Fruit fly (Drosophila melanogaster) S2 (cell line): Measurements from ENCODE around the gene CG42534.

Experiments used
- CG8478 ChIP-seq: fragments of >200 bp; optimal IDR thresholded peaks from 2 replicates; lab custom pipeline; 2018
- CTCF ChIP-seq, 2 experiments: fragments of >200 bp; optimal IDR thresholded peaks; 2 replicates each; lab custom pipeline; 2018

DNA sequence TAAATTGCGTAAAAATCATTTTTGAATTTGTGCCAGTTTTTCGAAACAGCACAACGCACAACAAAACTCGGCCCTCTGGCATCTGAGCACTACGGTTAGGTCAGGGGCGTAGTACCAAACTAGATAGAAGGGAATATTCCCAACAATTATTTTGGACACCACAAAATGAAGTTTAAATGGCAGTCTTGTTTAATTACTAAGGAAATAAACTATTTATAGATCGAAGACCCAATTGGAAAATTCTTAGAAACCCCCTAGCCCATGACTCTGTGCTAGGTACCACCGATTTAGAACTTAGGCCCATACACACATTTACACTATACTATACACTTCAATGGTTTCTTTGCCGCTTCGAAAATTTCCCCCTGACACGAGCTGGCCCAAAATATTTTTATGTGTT, 66.6 kb downstream of the CG42534 start:
- TF ChIP-seq CG8478 (lab: Kevin White, UChicago): no peak
- no peak for TF ChIP-seq CTCF (optimal IDR thresholded peaks at IDR 0.05; lab: Kevin White, UChicago)
